Worm (Caenorhabditis elegans): ENCODE measurements around the gene bath-41.

DNA sequence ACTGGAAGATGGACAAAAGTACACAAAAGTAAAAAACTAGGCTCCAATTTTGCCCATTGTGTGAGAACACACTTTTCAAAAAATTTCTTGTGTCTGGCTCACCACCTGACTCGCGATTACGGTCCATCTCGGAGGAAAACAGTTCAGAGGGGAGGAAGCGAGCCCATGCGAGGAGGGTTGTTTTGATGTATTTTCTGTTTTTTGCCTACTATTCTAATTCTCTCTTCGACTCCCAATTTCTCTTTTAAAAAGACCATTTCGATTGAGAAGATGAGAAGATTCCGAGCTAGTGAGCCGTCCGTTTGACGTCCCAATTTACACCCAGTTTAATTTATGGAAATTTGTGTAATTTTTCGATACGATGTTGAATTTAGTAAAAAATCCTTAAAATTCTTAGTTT, 24.6 kb upstream of the bath-41 start:
- TF ChIP-seq alr-1 (tag; optimal IDR thresholded peaks at IDR 0.05), result no peak
- no peak for TF ChIP-seq ztf-4 (tag; optimal IDR thresholded peaks at IDR 0.05)
- TF ChIP-seq nhr-25 (tag; optimal IDR thresholded peaks at IDR 0.05), result no peak
- TF ChIP-seq nhr-237 (tag; optimal IDR thresholded peaks at IDR 0.05), result no peak
- no peak for TF ChIP-seq elt-1 (tag; optimal IDR thresholded peaks at IDR 0.05)
- no peak for TF ChIP-seq nhr-6 (tag; optimal IDR thresholded peaks at IDR 0.05)
- TF ChIP-seq unc-39 (tag; optimal IDR thresholded peaks at IDR 0.05), result no peak
- no peak for TF ChIP-seq R02D3.7 (tag; optimal IDR thresholded peaks at IDR 0.05)
